ENCODE assay signal across 1 fruit fly cellular context in the genomic region with DNA sequence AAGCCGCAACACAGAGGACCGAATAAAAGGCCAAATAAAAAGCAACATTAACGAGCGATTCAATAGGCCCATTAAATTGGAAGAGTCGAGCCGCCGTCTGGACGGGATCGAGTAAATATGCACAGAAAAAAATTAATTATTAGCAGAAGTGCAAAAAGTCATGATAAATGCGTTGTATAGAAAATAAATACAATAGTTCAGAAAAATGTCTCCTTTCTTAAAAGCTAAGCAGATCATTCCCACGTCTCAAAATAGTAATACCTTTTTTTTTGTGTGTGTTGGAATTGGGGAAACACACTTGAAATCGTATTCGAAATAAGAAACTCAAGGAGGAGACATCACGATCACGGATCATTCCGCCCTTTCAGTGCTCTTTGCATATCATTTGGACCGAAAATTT.
A peak's percentile ranks its signal among the peaks of the same experiment; 100 is the strongest.
TF ChIP-seq lines count a peak whose summit lies in the region.

No protein-coding gene starts in this region.

TF ChIP-seq in whole organism, embryonic, 481 proteins besides CTCF, POLR2A, EP300 and RAD21 (continued from another document and continues in another):
- no peak for TF ChIP-seq Max (GFP tag; optimal IDR thresholded peaks at IDR 0.05; lab: Kevin White, UChicago)
- no peak for TF ChIP-seq CG12219 (GFP tag; optimal IDR thresholded peaks at IDR 0.05; lab: Kevin White, UChicago)
- no peak for TF ChIP-seq GATAe (GFP tag; conservative IDR thresholded peaks at IDR 0.05; lab: Robert Waterston, UW)
- peak; percentile 62 for TF ChIP-seq zfh1 (GFP tag; IDR thresholded peaks at IDR 0.05; lab: Robert Waterston, UW)
- TF ChIP-seq Gug (GFP tag; IDR thresholded peaks at IDR 0.05; lab: Robert Waterston, UW) = no peak
- TF ChIP-seq CG2120 (GFP tag; optimal IDR thresholded peaks at IDR 0.05; lab: Kevin White, UChicago) = peak; percentile 22
- TF ChIP-seq CG30020 (tag; optimal IDR thresholded peaks at IDR 0.05; lab: Kevin White, UChicago) = no peak
- no peak for TF ChIP-seq abd-A (tag; optimal IDR thresholded peaks at IDR 0.05; lab: Kevin White, UChicago)
- TF ChIP-seq gro (GFP tag; optimal IDR thresholded peaks at IDR 0.05; lab: Kevin White, UChicago) = no peak
- no peak for TF ChIP-seq ERR (GFP tag; optimal IDR thresholded peaks at IDR 0.05; lab: Kevin White, UChicago)
- no peak for TF ChIP-seq CG6683 (GFP tag; optimal IDR thresholded peaks at IDR 0.05; lab: Kevin White, UChicago)
- peak; percentile 66 for TF ChIP-seq sens-2 (GFP tag; IDR thresholded peaks at IDR 0.05; lab: Robert Waterston, UW)
- peak; percentile 68 for TF ChIP-seq CG13424 (tag; optimal IDR thresholded peaks at IDR 0.05; lab: Kevin White, UChicago)
- TF ChIP-seq CG8924 (tag; optimal IDR thresholded peaks at IDR 0.05; lab: Kevin White, UChicago) = peak; percentile 29
- TF ChIP-seq nerfin-1 (tag; optimal IDR thresholded peaks at IDR 0.05; lab: Kevin White, UChicago) = peak; percentile 52
- no peak for TF ChIP-seq Ssrp (tag; optimal IDR thresholded peaks at IDR 0.05; lab: Kevin White, UChicago)
- no peak for TF ChIP-seq CG15479 (GFP tag; optimal IDR thresholded peaks at IDR 0.05; lab: Kevin White, UChicago)
- TF ChIP-seq exex (tag; optimal IDR thresholded peaks at IDR 0.05; lab: Kevin White, UChicago) = no peak
- TF ChIP-seq chm (GFP tag; IDR thresholded peaks at IDR 0.05; lab: Robert Waterston, UW) = peak; percentile 67
- TF ChIP-seq CG3065 (GFP tag; optimal IDR thresholded peaks at IDR 0.05; lab: Kevin White, UChicago) = no peak
- TF ChIP-seq CG16863 (GFP tag; optimal IDR thresholded peaks at IDR 0.05; lab: Kevin White, UChicago) = no peak
- TF ChIP-seq slbo (GFP tag; IDR thresholded peaks at IDR 0.05; lab: Robert Waterston, UW) = no peak
- no peak for TF ChIP-seq gsb (GFP tag; IDR thresholded peaks at IDR 0.05; lab: Robert Waterston, UW)
- TF ChIP-seq CG12236 (GFP tag; optimal IDR thresholded peaks at IDR 0.05; lab: Kevin White, UChicago) = no peak
- peak; percentile 56 for TF ChIP-seq Ptx1 (GFP tag; IDR thresholded peaks at IDR 0.05; lab: Robert Waterston, UW)
- TF ChIP-seq NfI (GFP tag; optimal IDR thresholded peaks at IDR 0.05; lab: Kevin White, UChicago) = peak; percentile 25
- no peak for TF ChIP-seq Doc3 (GFP tag; IDR thresholded peaks at IDR 0.05; lab: Robert Waterston, UW; ENCODE audit: partially characterized antibody)
- TF ChIP-seq CG4617 (GFP tag; optimal IDR thresholded peaks at IDR 0.05; lab: Kevin White, UChicago; ENCODE audit: borderline replicate concordance) = no peak
- peak; percentile 34; the same call in 1 of the 2 replicates for TF ChIP-seq CG4404 (GFP tag; IDR thresholded peaks at IDR 0.05; lab: Robert Waterston, UW)
- 0 out of 2 replicates have a peak, but pooled peaks have one; percentile 14 for TF ChIP-seq seq (GFP tag; IDR thresholded peaks at IDR 0.05; lab: Robert Waterston, UW)
- no peak for TF ChIP-seq odd (GFP tag; optimal IDR thresholded peaks at IDR 0.05; lab: Kevin White, UChicago)
- no peak for TF ChIP-seq D19B (GFP tag; optimal IDR thresholded peaks at IDR 0.05; lab: Kevin White, UChicago)
- TF ChIP-seq nau (GFP tag; optimal IDR thresholded peaks at IDR 0.05; lab: Kevin White, UChicago) = no peak
- TF ChIP-seq phol (tag; optimal IDR thresholded peaks at IDR 0.05; lab: Kevin White, UChicago) = peak; percentile 65
- TF ChIP-seq so (GFP tag; IDR thresholded peaks at IDR 0.05; lab: Robert Waterston, UW) = no peak
- no peak for TF ChIP-seq trem (tag; optimal IDR thresholded peaks at IDR 0.05; lab: Kevin White, UChicago)
- TF ChIP-seq zfh2 (GFP tag; optimal IDR thresholded peaks at IDR 0.05; lab: Kevin White, UChicago) = no peak
- TF ChIP-seq CG32772 (GFP tag; IDR thresholded peaks at IDR 0.05; lab: Robert Waterston, UW) = no peak
- peak; percentile 33 for TF ChIP-seq Chrac-16 (GFP tag; optimal IDR thresholded peaks at IDR 0.05; lab: Kevin White, UChicago)
- TF ChIP-seq CG7271 (tag; optimal IDR thresholded peaks at IDR 0.05; lab: Kevin White, UChicago) = no peak
- TF ChIP-seq stc (GFP tag; IDR thresholded peaks at IDR 0.05; lab: Robert Waterston, UW) = 0 out of 2 replicates have a peak, but pooled peaks have one; percentile 34
- no peak for TF ChIP-seq trh (GFP tag; optimal IDR thresholded peaks at IDR 0.05; lab: Kevin White, UChicago)
- no peak for TF ChIP-seq CG7963 (GFP tag; IDR thresholded peaks at IDR 0.05; lab: Robert Waterston, UW; ENCODE audit: partially characterized antibody)
- TF ChIP-seq CG10462 (GFP tag; optimal IDR thresholded peaks at IDR 0.05; lab: Kevin White, UChicago) = no peak
- peak; percentile 24 for TF ChIP-seq Camta (GFP tag; optimal IDR thresholded peaks at IDR 0.05; lab: Kevin White, UChicago)
- no peak for TF ChIP-seq pan (optimal IDR thresholded peaks at IDR 0.05; lab: Kevin White, UChicago)
- no peak for TF ChIP-seq pan (GFP tag; optimal IDR thresholded peaks at IDR 0.05 in 1 of 2, IDR thresholded peaks at IDR 0.05 in 1 of 2)
- peak; percentile 35 for TF ChIP-seq salm (tag; optimal IDR thresholded peaks at IDR 0.05; lab: Kevin White, UChicago)
- TF ChIP-seq crp (GFP tag; optimal IDR thresholded peaks at IDR 0.05; lab: Kevin White, UChicago) = no peak
- no peak for TF ChIP-seq shn (GFP tag; optimal IDR thresholded peaks at IDR 0.05; lab: Kevin White, UChicago)
- peak; percentile 17 for TF ChIP-seq CG1529 (GFP tag; optimal IDR thresholded peaks at IDR 0.05; lab: Kevin White, UChicago)
- no peak for TF ChIP-seq wdn (GFP tag; IDR thresholded peaks at IDR 0.05; lab: Robert Waterston, UW)
- no peak for TF ChIP-seq mld (GFP tag; IDR thresholded peaks at IDR 0.05; lab: Robert Waterston, UW; ENCODE audit: partially characterized antibody)
- 0 out of 3 replicates have a peak, but pooled peaks have one; percentile 44 for TF ChIP-seq CG17361 (GFP tag; IDR thresholded peaks at IDR 0.05; lab: Robert Waterston, UW)
- no peak for TF ChIP-seq amos (GFP tag; IDR thresholded peaks at IDR 0.05; lab: Robert Waterston, UW; ENCODE audit: partially characterized antibody)
- TF ChIP-seq CG7372 (GFP tag; IDR thresholded peaks at IDR 0.05; lab: Robert Waterston, UW) = no peak
- peak; percentile 61 for TF ChIP-seq sisA (GFP tag; IDR thresholded peaks at IDR 0.05; lab: Robert Waterston, UW)
- peak; percentile 21 for TF ChIP-seq CG12659 (GFP tag; optimal IDR thresholded peaks at IDR 0.05; lab: Kevin White, UChicago)
- TF ChIP-seq Bdp1 (GFP tag; optimal IDR thresholded peaks at IDR 0.05; lab: Kevin White, UChicago) = no peak
- no peak for TF ChIP-seq fd102C (GFP tag; optimal IDR thresholded peaks at IDR 0.05; lab: Kevin White, UChicago)
- TF ChIP-seq kni (GFP tag; optimal IDR thresholded peaks at IDR 0.05; lab: Kevin White, UChicago) = no peak
- no peak for TF ChIP-seq Ada2b (GFP tag; IDR thresholded peaks at IDR 0.05; lab: Robert Waterston, UW)
- peak; percentile 44 for TF ChIP-seq CG10209 (GFP tag; optimal IDR thresholded peaks at IDR 0.05; lab: Kevin White, UChicago)
- no peak for TF ChIP-seq HLH4C (GFP tag; IDR thresholded peaks at IDR 0.05; lab: Robert Waterston, UW; ENCODE audit: partially characterized antibody)
- TF ChIP-seq mirr (GFP tag; optimal IDR thresholded peaks at IDR 0.05; lab: Kevin White, UChicago) = no peak
- TF ChIP-seq Awh (GFP tag; IDR thresholded peaks at IDR 0.05; lab: Robert Waterston, UW) = no peak
- TF ChIP-seq CG8765 (GFP tag; IDR thresholded peaks at IDR 0.05; lab: Robert Waterston, UW) = no peak; the same call in 1 of the 2 replicates
- TF ChIP-seq CG2678 (tag; optimal IDR thresholded peaks at IDR 0.05; lab: Kevin White, UChicago) = peak; percentile 61
- no peak for TF ChIP-seq Kr (GFP tag; optimal IDR thresholded peaks at IDR 0.05; lab: Kevin White, UChicago)
- TF ChIP-seq Dref (GFP tag; IDR thresholded peaks at IDR 0.05; lab: Robert Waterston, UW) = no peak
- TF ChIP-seq CG6854 (GFP tag; optimal IDR thresholded peaks at IDR 0.05; lab: Kevin White, UChicago) = no peak
- TF ChIP-seq vvl (GFP tag; IDR thresholded peaks at IDR 0.05; lab: Robert Waterston, UW) = peak; percentile 78
- no peak for TF ChIP-seq repo (GFP tag; optimal IDR thresholded peaks at IDR 0.05; lab: Kevin White, UChicago)
- TF ChIP-seq CG4360 (GFP tag; IDR thresholded peaks at IDR 0.05; lab: Robert Waterston, UW) = no peak
- peak; percentile 23 for TF ChIP-seq pum (GFP tag; optimal IDR thresholded peaks at IDR 0.05; lab: Kevin White, UChicago)
- peak; percentile 64 for TF ChIP-seq dmrt11E (tag; optimal IDR thresholded peaks at IDR 0.05; lab: Kevin White, UChicago)
- no peak for TF ChIP-seq CG8478 (optimal IDR thresholded peaks at IDR 0.05; lab: Kevin White, UChicago)
- no peak for TF ChIP-seq CG15011 (GFP tag; optimal IDR thresholded peaks at IDR 0.05; lab: Kevin White, UChicago)
- TF ChIP-seq CG16815 (GFP tag; optimal IDR thresholded peaks at IDR 0.05; lab: Kevin White, UChicago) = no peak
- TF ChIP-seq al (GFP tag; IDR thresholded peaks at IDR 0.05; lab: Robert Waterston, UW) = no peak
- peak; percentile 41 for TF ChIP-seq tin (GFP tag; optimal IDR thresholded peaks at IDR 0.05; lab: Kevin White, UChicago)
- no peak for TF ChIP-seq da (GFP tag; optimal IDR thresholded peaks at IDR 0.05; lab: Kevin White, UChicago)
- peak; percentile 35 for TF ChIP-seq Mes4 (GFP tag; optimal IDR thresholded peaks at IDR 0.05; lab: Kevin White, UChicago)
- TF ChIP-seq C15 (GFP tag; IDR thresholded peaks at IDR 0.05; lab: Robert Waterston, UW) = no peak
- peak; percentile 2 for TF ChIP-seq CG12942 (GFP tag; optimal IDR thresholded peaks at IDR 0.05; lab: Kevin White, UChicago)
- TF ChIP-seq CG17829 (tag; optimal IDR thresholded peaks at IDR 0.05; lab: Kevin White, UChicago) = peak; percentile 28
- no peak for TF ChIP-seq CG7987 (GFP tag; optimal IDR thresholded peaks at IDR 0.05; lab: Kevin White, UChicago)
- no peak for TF ChIP-seq CG16813 (GFP tag; IDR thresholded peaks at IDR 0.05; lab: Robert Waterston, UW; ENCODE audit: partially characterized antibody)
- TF ChIP-seq CG18011 (GFP tag; optimal IDR thresholded peaks at IDR 0.05; lab: Kevin White, UChicago) = no peak
- no peak for TF ChIP-seq CG5245 (GFP tag; optimal IDR thresholded peaks at IDR 0.05; lab: Kevin White, UChicago)
- no peak for TF ChIP-seq cas (GFP tag; IDR thresholded peaks at IDR 0.05; lab: Robert Waterston, UW)
- TF ChIP-seq HmgD (GFP tag; optimal IDR thresholded peaks at IDR 0.05; lab: Kevin White, UChicago) = no peak
- TF ChIP-seq CG18262 (tag; optimal IDR thresholded peaks at IDR 0.05; lab: Kevin White, UChicago) = peak; percentile 54
- no peak; the same call in 2 of the 3 replicates for TF ChIP-seq tgo (GFP tag; IDR thresholded peaks at IDR 0.05; lab: Robert Waterston, UW)
- TF ChIP-seq CHES-1-like (GFP tag; optimal IDR thresholded peaks at IDR 0.05; lab: Kevin White, UChicago) = peak; percentile 17
- no peak for TF ChIP-seq CrebB (tag; optimal IDR thresholded peaks at IDR 0.05; lab: Kevin White, UChicago)
- 0 out of 2 replicates have a peak, but pooled peaks have one; percentile 17 for TF ChIP-seq CG11247 (GFP tag; IDR thresholded peaks at IDR 0.05; lab: Robert Waterston, UW)
- no peak for TF ChIP-seq slp2 (GFP tag; optimal IDR thresholded peaks at IDR 0.05; lab: Kevin White, UChicago)
- TF ChIP-seq Abd-B (GFP tag; optimal IDR thresholded peaks at IDR 0.05; lab: Kevin White, UChicago) = peak; percentile 56
- peak; percentile 14 for TF ChIP-seq CG7556 (GFP tag; optimal IDR thresholded peaks at IDR 0.05; lab: Kevin White, UChicago)
- TF ChIP-seq danr (GFP tag; IDR thresholded peaks at IDR 0.05; lab: Robert Waterston, UW) = no peak
- peak; percentile 19; the same call in 1 of the 2 replicates for TF ChIP-seq E2f2 (GFP tag; IDR thresholded peaks at IDR 0.05; lab: Robert Waterston, UW)
- TF ChIP-seq CG4730 (GFP tag; IDR thresholded peaks at IDR 0.05; lab: Robert Waterston, UW) = no peak
- peak; percentile 46; the same call in 2 of the 3 replicates for TF ChIP-seq dysf (GFP tag; IDR thresholded peaks at IDR 0.05; lab: Robert Waterston, UW)
- peak; percentile 33 for TF ChIP-seq jing (GFP tag; optimal IDR thresholded peaks at IDR 0.05; lab: Kevin White, UChicago)
- TF ChIP-seq lilli (GFP tag; optimal IDR thresholded peaks at IDR 0.05; lab: Kevin White, UChicago) = peak; percentile 15
- peak; percentile 59 for TF ChIP-seq CG7839 (tag; optimal IDR thresholded peaks at IDR 0.05; lab: Kevin White, UChicago)
- TF ChIP-seq CG3281 (GFP tag; optimal IDR thresholded peaks at IDR 0.05; lab: Kevin White, UChicago) = no peak
- no peak for TF ChIP-seq ro (GFP tag; IDR thresholded peaks at IDR 0.05; lab: Robert Waterston, UW)
- TF ChIP-seq pita (GFP tag; optimal IDR thresholded peaks at IDR 0.05; lab: Kevin White, UChicago) = no peak
- TF ChIP-seq Deaf1 (tag; optimal IDR thresholded peaks at IDR 0.05; lab: Kevin White, UChicago) = no peak
- no peak for TF ChIP-seq luna (GFP tag; optimal IDR thresholded peaks at IDR 0.05; lab: Kevin White, UChicago)
- peak; percentile 20 for TF ChIP-seq CG13624 (GFP tag; optimal IDR thresholded peaks at IDR 0.05; lab: Kevin White, UChicago)
- TF ChIP-seq hb (GFP tag; IDR thresholded peaks at IDR 0.05; lab: Robert Waterston, UW; ENCODE audit: partially characterized antibody) = no peak
- TF ChIP-seq CG10959 (GFP tag; IDR thresholded peaks at IDR 0.05; lab: Robert Waterston, UW) = 0 out of 2 replicates have a peak, but pooled peaks have one; percentile 34
- TF ChIP-seq otp (GFP tag; IDR thresholded peaks at IDR 0.05; lab: Robert Waterston, UW) = peak; percentile 63; the same call in 1 of the 3 replicates
- peak; percentile 40 for TF ChIP-seq CG8388 (GFP tag; optimal IDR thresholded peaks at IDR 0.05; lab: Kevin White, UChicago)
- TF ChIP-seq klu (GFP tag; IDR thresholded peaks at IDR 0.05; lab: Robert Waterston, UW) = no peak
- peak; percentile 3 for TF ChIP-seq org-1 (GFP tag; optimal IDR thresholded peaks at IDR 0.05; lab: Kevin White, UChicago)
- peak; percentile 14 for TF ChIP-seq CG15696 (tag; optimal IDR thresholded peaks at IDR 0.05; lab: Kevin White, UChicago)
- TF ChIP-seq CG10147 (GFP tag; optimal IDR thresholded peaks at IDR 0.05; lab: Kevin White, UChicago) = no peak
- no peak for TF ChIP-seq Dfd (GFP tag; optimal IDR thresholded peaks at IDR 0.05; lab: Kevin White, UChicago)
- TF ChIP-seq CG11456 (GFP tag; IDR thresholded peaks at IDR 0.05; lab: Robert Waterston, UW) = no peak
- no peak for TF ChIP-seq Doc2 (GFP tag; IDR thresholded peaks at IDR 0.05; lab: Robert Waterston, UW)
- TF ChIP-seq stwl (tag; optimal IDR thresholded peaks at IDR 0.05; lab: Kevin White, UChicago) = no peak
- peak; percentile 15 for TF ChIP-seq slou (GFP tag; optimal IDR thresholded peaks at IDR 0.05; lab: Kevin White, UChicago)
- no peak for TF ChIP-seq CG15073 (GFP tag; optimal IDR thresholded peaks at IDR 0.05; lab: Kevin White, UChicago)
- TF ChIP-seq Elba2 (GFP tag; optimal IDR thresholded peaks at IDR 0.05; lab: Kevin White, UChicago) = no peak
- TF ChIP-seq esg (GFP tag; conservative IDR thresholded peaks at IDR 0.05; lab: Robert Waterston, UW) = peak; percentile 55
- no peak for TF ChIP-seq CG4854 (GFP tag; optimal IDR thresholded peaks at IDR 0.05; lab: Kevin White, UChicago)
